Worm (Caenorhabditis elegans): ENCODE measurements around the gene elt-7.

DNA sequence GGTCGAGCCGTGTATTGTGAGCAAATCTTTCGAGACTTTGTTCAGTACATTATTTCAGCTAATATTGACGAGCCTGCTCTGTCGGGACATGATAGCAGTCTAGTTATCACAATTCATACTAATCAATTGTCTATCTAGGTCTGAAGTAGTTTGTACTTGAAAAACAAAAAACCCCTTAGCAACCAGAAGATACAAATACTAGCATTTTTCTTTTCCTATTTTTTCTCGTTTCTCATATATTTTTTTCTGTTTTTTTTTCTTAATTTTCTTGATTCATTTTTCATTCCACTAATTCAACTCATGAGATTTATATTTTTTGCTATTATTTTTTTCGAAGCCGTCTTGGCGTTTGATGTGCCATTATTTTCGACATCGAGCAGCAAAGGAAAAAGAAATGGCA, 16.7 kb downstream of the elt-7 start, which contains the start of gene R02F11.9:
- TF ChIP-seq ama-1 (optimal IDR thresholded peaks at IDR 0.05): no peak
- no peak for TF ChIP-seq hmg-4 (GFP tag; optimal IDR thresholded peaks at IDR 0.05)
- TF ChIP-seq ceh-13 (GFP tag; optimal IDR thresholded peaks at IDR 0.05): no peak
- no peak for TF ChIP-seq aly-1 (tag; optimal IDR thresholded peaks at IDR 0.05)
- no peak for TF ChIP-seq ets-7 (tag; optimal IDR thresholded peaks at IDR 0.05)
- TF ChIP-seq F13C5.2 (tag; optimal IDR thresholded peaks at IDR 0.05): no peak
- TF ChIP-seq hnd-1 (tag; optimal IDR thresholded peaks at IDR 0.05): no peak
- TF ChIP-seq B0310.2 (tag; optimal IDR thresholded peaks at IDR 0.05): no peak
- no peak for TF ChIP-seq tbx-37 (GFP tag; conservative IDR thresholded peaks at IDR 0.05)
- TF ChIP-seq ceh-36 (tag; optimal IDR thresholded peaks at IDR 0.05): no peak
- no peak for TF ChIP-seq tra-4 (tag; optimal IDR thresholded peaks at IDR 0.05)
- no peak for TF ChIP-seq flt-1 (GFP tag; IDR thresholded peaks at IDR 0.05)
